Fruit fly (Drosophila melanogaster): ENCODE measurements around the gene CG31296.

- no peak for TF ChIP-seq Hr96 (GFP tag; optimal IDR thresholded peaks at IDR 0.05)
- TF ChIP-seq CG33017 (tag; optimal IDR thresholded peaks at IDR 0.05) = no peak
- no peak for TF ChIP-seq CG7101 (tag; optimal IDR thresholded peaks at IDR 0.05)
- TF ChIP-seq Crg-1 (GFP tag; optimal IDR thresholded peaks at IDR 0.05) = no peak
- no peak for TF ChIP-seq CG1620 (GFP tag; optimal IDR thresholded peaks at IDR 0.05)
- TF ChIP-seq CG12768 (GFP tag; optimal IDR thresholded peaks at IDR 0.05) = no peak
- no peak for TF ChIP-seq CG7045 (GFP tag; optimal IDR thresholded peaks at IDR 0.05)
- no peak for TF ChIP-seq Clk (GFP tag; optimal IDR thresholded peaks at IDR 0.05)
- no peak for TF ChIP-seq ovo (GFP tag; optimal IDR thresholded peaks at IDR 0.05)
- TF ChIP-seq bab1 (GFP tag; optimal IDR thresholded peaks at IDR 0.05) = no peak
- no peak for TF ChIP-seq cic (GFP tag; optimal IDR thresholded peaks at IDR 0.05)
- TF ChIP-seq toe (GFP tag; optimal IDR thresholded peaks at IDR 0.05) = no peak
- no peak for TF ChIP-seq kay (GFP tag; ENCODE audit: borderline replicate concordance)
- no peak for TF ChIP-seq tj (GFP tag; optimal IDR thresholded peaks at IDR 0.05)
Measured at dm6 chr3R:15540932-15541331, 9.7 kb upstream of the CG31296 start.

Data from whole organism, adult.